Fruit fly (Drosophila melanogaster): ENCODE measurements around the gene Fum3.

Fum3 gene

DNA sequence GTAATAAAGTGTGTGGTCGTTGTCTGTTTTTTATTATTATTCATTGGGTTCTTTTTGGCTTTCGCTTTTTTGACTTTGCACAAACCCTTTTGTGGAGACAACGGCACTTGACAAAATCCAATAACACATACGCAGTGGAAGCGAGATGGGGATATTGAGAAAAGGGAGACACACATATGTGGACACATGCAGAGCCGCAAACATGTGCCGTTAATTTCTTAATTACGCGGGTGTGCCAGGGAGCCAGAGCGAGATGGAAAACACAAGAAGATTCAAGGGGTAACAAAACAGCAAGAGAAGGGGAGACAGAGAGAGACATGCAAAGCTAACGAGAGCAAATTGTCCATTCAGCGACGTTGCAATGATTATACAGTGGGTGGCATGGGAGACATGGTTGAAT lies 26.8 kb upstream of the Fum3 start (continued):
- no peak for TF ChIP-seq pb (GFP tag; optimal IDR thresholded peaks at IDR 0.05)
- TF ChIP-seq cwo (GFP tag; optimal IDR thresholded peaks at IDR 0.05) = peak; percentile 3
- TF ChIP-seq PHDP (tag; optimal IDR thresholded peaks at IDR 0.05) = no peak
- no peak for TF ChIP-seq az2 (GFP tag; optimal IDR thresholded peaks at IDR 0.05)
- TF ChIP-seq gfzf (GFP tag; optimal IDR thresholded peaks at IDR 0.05) = no peak
- TF ChIP-seq bsh (GFP tag; optimal IDR thresholded peaks at IDR 0.05) = peak in 1 of 2 experiments; percentile 35
- TF ChIP-seq Med (GFP tag) = peak; percentile 65
- TF ChIP-seq E2f2 (GFP tag; IDR thresholded peaks at IDR 0.05) = no peak
- TF ChIP-seq CG14050 (GFP tag; IDR thresholded peaks at IDR 0.05) = no peak
- TF ChIP-seq dpn (GFP tag; optimal IDR thresholded peaks at IDR 0.05) = peak in 1 of 2 experiments; percentile 0
- no peak for TF ChIP-seq chn (GFP tag; optimal IDR thresholded peaks at IDR 0.05)
- TF ChIP-seq CG3163 (GFP tag; optimal IDR thresholded peaks at IDR 0.05) = peak; percentile 34
- no peak for TF ChIP-seq CG10209 (GFP tag; optimal IDR thresholded peaks at IDR 0.05)
- TF ChIP-seq dm (GFP tag; optimal IDR thresholded peaks at IDR 0.05) = peak; percentile 0
- no peak for TF ChIP-seq TFAM (GFP tag; optimal IDR thresholded peaks at IDR 0.05)
- no peak for TF ChIP-seq Meics (GFP tag; optimal IDR thresholded peaks at IDR 0.05)
- no peak for TF ChIP-seq CG7839 (tag; optimal IDR thresholded peaks at IDR 0.05)
- TF ChIP-seq pros (GFP tag; optimal IDR thresholded peaks at IDR 0.05) = peak; percentile 38
- no peak for TF ChIP-seq br (optimal IDR thresholded peaks at IDR 0.05)
- no peak for TF ChIP-seq CG6272 (GFP tag; IDR thresholded peaks at IDR 0.05)
- TF ChIP-seq CG1647 (GFP tag; optimal IDR thresholded peaks at IDR 0.05) = peak; percentile 38
- TF ChIP-seq chm (GFP tag; IDR thresholded peaks at IDR 0.05) = no peak
- TF ChIP-seq CG10321 (GFP tag; IDR thresholded peaks at IDR 0.05) = peak; percentile 65; the same call in 1 of the 2 replicates
- TF ChIP-seq Dll (GFP tag; IDR thresholded peaks at IDR 0.05; ENCODE audit: partially characterized antibody) = 0 out of 4 replicates have a peak, but pooled peaks have one; percentile 18
- peak; percentile 73; the same call in 1 of the 2 replicates for TF ChIP-seq crol (GFP tag; IDR thresholded peaks at IDR 0.05)
- no peak for TF ChIP-seq Deaf1 (tag; optimal IDR thresholded peaks at IDR 0.05)
- no peak for TF ChIP-seq CG4282 (GFP tag; optimal IDR thresholded peaks at IDR 0.05)
- TF ChIP-seq dysf (GFP tag; IDR thresholded peaks at IDR 0.05) = 0 out of 3 replicates have a peak, but pooled peaks have one; percentile 15
- no peak for TF ChIP-seq CG34376 (GFP tag; optimal IDR thresholded peaks at IDR 0.05)
- TF ChIP-seq CG17359 (tag; optimal IDR thresholded peaks at IDR 0.05) = no peak
- TF ChIP-seq fd102C (GFP tag; optimal IDR thresholded peaks at IDR 0.05) = no peak
- TF ChIP-seq al (GFP tag; IDR thresholded peaks at IDR 0.05) = 0 out of 2 replicates have a peak, but pooled peaks have one; percentile 15
- 0 out of 2 replicates have a peak, but pooled peaks have one; percentile 21 for TF ChIP-seq CG3847 (GFP tag; IDR thresholded peaks at IDR 0.05)
- TF ChIP-seq aop (GFP tag; IDR thresholded peaks at IDR 0.05) = no peak
- TF ChIP-seq btn (GFP tag; optimal IDR thresholded peaks at IDR 0.05) = peak; percentile 4
- no peak for TF ChIP-seq Atf6 (GFP tag; IDR thresholded peaks at IDR 0.05)
- peak; percentile 73; the same call in 1 of the 4 replicates for TF ChIP-seq chinmo (GFP tag; IDR thresholded peaks at IDR 0.05; ENCODE audit: partially characterized antibody)
- 0 out of 2 replicates have a peak, but pooled peaks have one; percentile 12 for TF ChIP-seq sob (GFP tag; IDR thresholded peaks at IDR 0.05)
- no peak for TF ChIP-seq gsb-n (tag; optimal IDR thresholded peaks at IDR 0.05)
- TF ChIP-seq Lpt (GFP tag; optimal IDR thresholded peaks at IDR 0.05) = no peak
- TF ChIP-seq onecut (GFP tag; IDR thresholded peaks at IDR 0.05) = no peak; the same call in 1 of the 2 replicates
- TF ChIP-seq luna (GFP tag; optimal IDR thresholded peaks at IDR 0.05) = no peak
- no peak for TF ChIP-seq CG12391 (tag; optimal IDR thresholded peaks at IDR 0.05)
- peak; percentile 1 for TF ChIP-seq CG18599 (GFP tag; optimal IDR thresholded peaks at IDR 0.05)
- TF ChIP-seq kah (GFP tag; optimal IDR thresholded peaks at IDR 0.05) = no peak
- no peak for TF ChIP-seq scrt (GFP tag; optimal IDR thresholded peaks at IDR 0.05)
- TF ChIP-seq p53 (GFP tag; optimal IDR thresholded peaks at IDR 0.05) = peak; percentile 13
- TF ChIP-seq Abd-B (GFP tag; optimal IDR thresholded peaks at IDR 0.05) = no peak
- peak; percentile 27 for TF ChIP-seq abd-A (tag; optimal IDR thresholded peaks at IDR 0.05)
- TF ChIP-seq sr (GFP tag; IDR thresholded peaks at IDR 0.05) = no peak
- TF ChIP-seq zfh2 (GFP tag; optimal IDR thresholded peaks at IDR 0.05) = no peak

Data from whole organism, embryonic.